Worm (Caenorhabditis elegans) whole organism, young adult: ENCODE data around the gene pals-37.

ENCODE experiments used
- D2030.7 ChIP-seq: fragments of 200-800 bp; sonication (Bioruptor generic); IDR thresholded peaks from 2 replicates; pipeline ENCODE4 v1.3.6; 2022; ENCODE audit warnings: missing genetic modification reagents, missing genetic modification characterization, missing compliant biosample characterization
- F10E7.11 ChIP-seq: sonication (generic microtip); optimal IDR thresholded peaks from 2 replicates; lab custom pipeline; 2017; ENCODE audit warnings: mild to moderate bottlenecking, missing genetic modification characterization, moderate library complexity, missing compliant biosample characterization
- F33H1.4 ChIP-seq: fragments of 200-800 bp; sonication (Bioruptor generic); IDR thresholded peaks from 2 replicates; pipeline ENCODE4 v1.3.6; 2022; ENCODE audit warnings: missing genetic modification reagents, missing genetic modification characterization, missing compliant biosample characterization
- F37B4.10 ChIP-seq: fragments of 200-800 bp; sonication (Bioruptor generic); IDR thresholded peaks from 2 replicates; pipeline ENCODE4 v1.3.6; 2022; ENCODE audit warnings: missing genetic modification characterization, missing compliant biosample characterization
- F57A8.1 ChIP-seq: fragments of 200-800 bp; sonication (Bioruptor generic); optimal IDR thresholded peaks from 2 replicates; lab custom pipeline; 2018; ENCODE audit warnings: mild to moderate bottlenecking, missing genetic modification characterization, moderate library complexity, missing compliant biosample characterization
- F57C9.4 ChIP-seq: sonication (generic microtip); optimal IDR thresholded peaks from 2 replicates; lab custom pipeline; 2017; ENCODE audit warnings: mild to moderate bottlenecking, missing genetic modification characterization, missing compliant biosample characterization
- K12H6.12 ChIP-seq: fragments of 200-800 bp; sonication (Bioruptor generic); optimal IDR thresholded peaks from 2 replicates; lab custom pipeline; 2018; ENCODE audit warnings: mild to moderate bottlenecking, missing genetic modification characterization, missing compliant biosample characterization
- Y67H2A.10 ChIP-seq: fragments of 200-800 bp; sonication (Bioruptor generic); conservative IDR thresholded peaks from 2 replicates; pipeline ENCODE4 v1.3.6; 2022; ENCODE audit warnings: missing genetic modification reagents, missing genetic modification characterization, missing compliant biosample characterization
- atf-7 ChIP-seq: sonication (generic microtip); optimal IDR thresholded peaks from 2 replicates; lab custom pipeline; 2017; ENCODE audit warnings: mild to moderate bottlenecking, missing genetic modification characterization, missing compliant biosample characterization
- athp-1 ChIP-seq: sonication (generic microtip); optimal IDR thresholded peaks from 2 replicates; lab custom pipeline; 2017; ENCODE audit warnings: mild to moderate bottlenecking, missing genetic modification characterization, missing compliant biosample characterization
- attf-3 ChIP-seq: fragments of 200-800 bp; sonication (Bioruptor generic); conservative IDR thresholded peaks from 2 replicates; pipeline ENCODE4 v1.3.6; 2022; ENCODE audit warnings: missing genetic modification reagents, missing genetic modification characterization, missing compliant biosample characterization
- bed-2 ChIP-seq: fragments of 200-800 bp; sonication (Bioruptor generic); IDR thresholded peaks from 2 replicates; pipeline ENCODE4 v1.3.6; 2022; ENCODE audit warnings: missing genetic modification reagents, missing genetic modification characterization, missing compliant biosample characterization
- cebp-1 ChIP-seq, 2 experiments: fragments of 200-800 bp in 1 of 2; sonication (Bioruptor generic) in 1 of 2; sonication (generic microtip) in 1 of 2; IDR thresholded peaks in 1 of 2; optimal IDR thresholded peaks in 1 of 2; 2 replicates each; pipeline versions ENCODE4 v1.3.6 to Lab custom; 2017 to 2022; ENCODE audit warnings: missing compliant biosample characterization in 2 of 2, missing genetic modification characterization in 2 of 2, mild to moderate bottlenecking in 1 of 2, missing genetic modification reagents in 1 of 2, moderate library complexity in 1 of 2
- ceh-100 ChIP-seq: fragments of 200-800 bp; sonication (Bioruptor generic); IDR thresholded peaks from 2 replicates; pipeline ENCODE4 v1.3.6; 2022; ENCODE audit warnings: missing genetic modification reagents, missing genetic modification characterization, missing compliant biosample characterization
- ceh-91 ChIP-seq: fragments of 200-800 bp; sonication (Bioruptor generic); IDR thresholded peaks from 2 replicates; pipeline ENCODE4 v1.3.6; 2022; ENCODE audit warnings: missing genetic modification reagents, missing genetic modification characterization, missing compliant biosample characterization
- chd-7 ChIP-seq: sonication (generic microtip); optimal IDR thresholded peaks from 2 replicates; lab custom pipeline; 2016; ENCODE audit warnings: mild to moderate bottlenecking, missing genetic modification characterization, moderate library complexity, missing compliant biosample characterization
- efl-1 ChIP-seq: fragments of 150-350 bp; optimal IDR thresholded peaks from 2 replicates; lab custom pipeline; 2014; ENCODE audit warnings: missing biosample characterization, missing genetic modification reagents, missing genetic modification characterization
- ets-4 ChIP-seq: fragments of 200-800 bp; sonication (Bioruptor generic); optimal IDR thresholded peaks from 2 replicates; lab custom pipeline; 2018; ENCODE audit warnings: mild to moderate bottlenecking, missing genetic modification characterization, missing compliant biosample characterization
- hmg-1.2 ChIP-seq: fragments of 200-800 bp; sonication (Bioruptor generic); IDR thresholded peaks from 2 replicates; pipeline ENCODE4 v1.3.6; 2022; ENCODE audit warnings: missing genetic modification reagents, missing genetic modification characterization, missing compliant biosample characterization
- hmg-20 ChIP-seq: fragments of 200-800 bp; sonication (Bioruptor generic); IDR thresholded peaks from 2 replicates; pipeline ENCODE4 v1.3.6; 2022; ENCODE audit warnings: missing genetic modification reagents, missing genetic modification characterization, missing compliant biosample characterization
- hsf-1 ChIP-seq: fragments of 200-800 bp; sonication (Bioruptor generic); IDR thresholded peaks from 2 replicates; pipeline ENCODE4 v1.3.6; 2022; ENCODE audit warnings: missing genetic modification reagents, missing genetic modification characterization, missing compliant biosample characterization
- let-526 ChIP-seq: fragments of 200-800 bp; sonication (Bioruptor generic); IDR thresholded peaks from 2 replicates; pipeline ENCODE4 v1.3.6; 2022; ENCODE audit warnings: missing genetic modification reagents, missing genetic modification characterization, missing compliant biosample characterization
- let-607 ChIP-seq, 2 experiments: fragments of 200-800 bp in 1 of 2; sonication (Bioruptor generic) in 1 of 2; sonication (generic microtip) in 1 of 2; optimal IDR thresholded peaks; 2 replicates each; lab custom pipeline; 2016 to 2018; ENCODE audit warnings: mild to moderate bottlenecking in 2 of 2, missing compliant biosample characterization in 2 of 2, missing genetic modification characterization in 2 of 2, moderate library complexity in 2 of 2, missing genotype in 1 of 2
- lsy-27 ChIP-seq: sonication (generic microtip); optimal IDR thresholded peaks from 2 replicates; lab custom pipeline; 2017; ENCODE audit warnings: missing genetic modification characterization, mild to moderate bottlenecking, missing compliant biosample characterization, antibody characterized with exemption, missing genotype, borderline replicate concordance; ENCODE audit not compliant: insufficient read depth
- madf-10 ChIP-seq: sonication (generic microtip); optimal IDR thresholded peaks from 2 replicates; lab custom pipeline; 2016; ENCODE audit warnings: mild to moderate bottlenecking, missing genetic modification characterization, missing compliant biosample characterization
- nhr-27 ChIP-seq: fragments of 200-800 bp; sonication (Bioruptor generic); optimal IDR thresholded peaks from 2 replicates; lab custom pipeline; 2018; ENCODE audit warnings: mild to moderate bottlenecking, missing genetic modification characterization, moderate library complexity, missing compliant biosample characterization
- nhr-80 ChIP-seq: sonication (generic microtip); optimal IDR thresholded peaks from 2 replicates; lab custom pipeline; 2016; ENCODE audit warnings: missing genetic modification characterization, missing compliant biosample characterization
- nhr-90 ChIP-seq: sonication (generic microtip); optimal IDR thresholded peaks from 2 replicates; lab custom pipeline; 2016; ENCODE audit warnings: missing genotype, mild to moderate bottlenecking, missing genetic modification characterization, missing compliant biosample characterization
- pbrm-1 ChIP-seq: fragments of 200-800 bp; sonication (Bioruptor generic); IDR thresholded peaks from 2 replicates; pipeline ENCODE4 v1.3.6; 2022; ENCODE audit warnings: missing genetic modification reagents, missing genetic modification characterization, missing compliant biosample characterization
- repo-1 ChIP-seq: sonication (generic microtip); optimal IDR thresholded peaks from 2 replicates; lab custom pipeline; 2017; ENCODE audit warnings: mild to moderate bottlenecking, missing genetic modification characterization, missing compliant biosample characterization
- snpc-3.4 ChIP-seq: sonication (generic microtip); optimal IDR thresholded peaks from 2 replicates; lab custom pipeline; 2017; ENCODE audit warnings: missing genetic modification characterization, mild to moderate bottlenecking, missing compliant biosample characterization, antibody characterized with exemption, moderate library complexity, missing genotype, missing genetic modification reagents
- snpc-4 ChIP-seq, 5 experiments: fragments of 150-350 bp in 1 of 5; sonication (generic microtip) in 4 of 5; optimal IDR thresholded peaks; 2 replicates each; lab custom pipeline; 2014 to 2018; ENCODE audit warnings: missing genetic modification characterization in 5 of 5, missing biosample characterization in 3 of 5, antibody characterized with exemption in 2 of 5, mild to moderate bottlenecking in 2 of 5, missing compliant biosample characterization in 2 of 5, missing genotype in 2 of 5, moderate library complexity in 2 of 5, missing genetic modification reagents in 1 of 5
- unc-130 ChIP-seq: sonication (generic microtip); optimal IDR thresholded peaks from 2 replicates; lab custom pipeline; 2016; ENCODE audit warnings: missing genetic modification reagents, missing genetic modification characterization, missing compliant biosample characterization
- unc-62 ChIP-seq: fragments of 150-350 bp; optimal IDR thresholded peaks from 2 replicates; lab custom pipeline; 2014; ENCODE audit warnings: missing biosample characterization, missing genetic modification reagents, missing genetic modification characterization
- zfh-2 ChIP-seq: fragments of 200-800 bp; sonication (Bioruptor generic); conservative IDR thresholded peaks from 2 replicates; pipeline ENCODE4 v1.3.6; 2022; ENCODE audit warnings: missing genetic modification reagents, missing genetic modification characterization, missing compliant biosample characterization
- zim-3 ChIP-seq: sonication (generic microtip); optimal IDR thresholded peaks from 2 replicates; lab custom pipeline; 2017; ENCODE audit warnings: mild to moderate bottlenecking, missing genetic modification characterization, moderate library complexity, missing compliant biosample characterization
- ztf-26 ChIP-seq: sonication (generic microtip); optimal IDR thresholded peaks from 2 replicates; lab custom pipeline; 2017; ENCODE audit warnings: missing genetic modification characterization, missing compliant biosample characterization

The pals-37 gene

DNA sequence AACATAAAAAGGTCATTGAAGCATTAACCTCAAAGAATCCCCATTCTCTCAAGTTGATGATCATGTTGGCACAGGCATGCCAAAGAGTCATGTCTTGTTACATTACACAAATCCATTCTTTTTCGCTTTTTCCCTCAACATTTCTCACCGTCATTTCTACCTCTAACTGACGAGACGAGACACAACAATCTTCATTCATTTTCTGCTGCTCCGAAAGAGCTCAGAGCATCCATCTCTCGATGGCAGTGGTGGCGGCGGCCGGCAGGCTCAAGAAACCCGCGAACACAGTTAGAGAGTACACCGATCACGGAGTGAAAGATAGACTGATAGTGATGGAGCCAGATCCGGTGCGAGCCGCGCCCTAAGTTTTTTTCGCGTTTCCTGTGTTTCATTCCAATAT lies 35.8 kb upstream of the pals-37 start:
- no peak for TF ChIP-seq snpc-3.4
- TF ChIP-seq repo-1 (tag; lab: Kevin White, UChicago): no peak
- peak; percentile 92 for TF ChIP-seq zfh-2 (GFP tag; lab: Robert Waterston, UW)
- TF ChIP-seq K12H6.12 (tag; lab: Kevin White, UChicago): peak; percentile 9
- TF ChIP-seq pbrm-1 (GFP tag; lab: Robert Waterston, UW): peak; percentile 38; the same call in 1 of the 2 replicates
- TF ChIP-seq ztf-26 (tag; lab: Kevin White, UChicago): no peak
- no peak for TF ChIP-seq F37B4.10 (GFP tag; lab: Robert Waterston, UW)
- TF ChIP-seq chd-7: peak; percentile 26
- peak; percentile 5 for TF ChIP-seq nhr-90
- TF ChIP-seq F57A8.1 (GFP tag; lab: Kevin White, UChicago): no peak
- peak; percentile 34 for TF ChIP-seq zim-3 (tag; lab: Kevin White, UChicago)
- TF ChIP-seq, all 124 proteins: peak for 6

DNA sequence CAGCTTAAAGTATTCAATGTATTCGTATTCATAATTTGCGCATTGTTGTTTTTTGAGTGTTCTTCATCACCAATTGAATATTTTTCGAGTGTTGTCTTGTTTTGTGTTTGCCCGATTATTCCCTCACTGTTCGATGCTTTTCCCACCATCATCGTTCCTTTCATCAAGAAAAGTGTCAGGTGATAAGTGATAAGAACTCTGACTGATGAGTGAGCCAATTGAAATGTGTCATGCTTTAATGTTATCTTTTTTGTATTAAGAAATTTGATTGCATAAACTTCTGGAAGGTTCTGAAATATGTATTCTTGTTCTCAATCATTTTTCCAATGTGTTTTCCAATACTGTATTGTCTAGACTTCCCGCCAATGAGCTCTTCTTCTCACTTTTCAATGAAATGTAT lies 34.0 kb upstream of the pals-37 start:
- no peak for TF ChIP-seq nhr-90
- TF ChIP-seq athp-1 (tag; lab: Kevin White, UChicago): no peak
- TF ChIP-seq ceh-100: no peak
- no peak for TF ChIP-seq D2030.7 (GFP tag; lab: Robert Waterston, UW)
- no peak for TF ChIP-seq unc-130 (GFP tag; lab: Kevin White, UChicago)
- no peak for TF ChIP-seq zfh-2 (GFP tag; lab: Robert Waterston, UW)
- no peak for TF ChIP-seq ets-4
- no peak for TF ChIP-seq atf-7
- TF ChIP-seq hmg-20 (GFP tag; lab: Robert Waterston, UW): no peak
- no peak for TF ChIP-seq attf-3 (GFP tag; lab: Robert Waterston, UW)
- TF ChIP-seq ceh-91 (GFP tag; lab: Robert Waterston, UW): no peak
- no peak for TF ChIP-seq madf-10 (tag; lab: Kevin White, UChicago)
- no peak for TF ChIP-seq bed-2 (GFP tag; lab: Robert Waterston, UW)
- TF ChIP-seq Y67H2A.10 (GFP tag; lab: Robert Waterston, UW): no peak
- no peak for TF ChIP-seq F33H1.4 (GFP tag; lab: Robert Waterston, UW)
- no peak for TF ChIP-seq efl-1 (GFP tag; lab: Kevin White, UChicago)
- peak in 1 of 2 experiments; percentile 6 for TF ChIP-seq let-607 (tag; optimal IDR thresholded peaks at IDR 0.05; lab: Kevin White, UChicago)
- no peak for TF ChIP-seq F10E7.11 (tag; lab: Kevin White, UChicago)
- no peak for TF ChIP-seq lsy-27 (tag; lab: Kevin White, UChicago)
- peak; percentile 25; the same call in 1 of the 2 replicates for TF ChIP-seq hsf-1 (GFP tag; lab: Robert Waterston, UW)
- no peak for TF ChIP-seq let-526 (GFP tag; lab: Robert Waterston, UW)
- no peak for TF ChIP-seq F57C9.4 (tag; lab: Kevin White, UChicago)
- peak; percentile 72 for TF ChIP-seq nhr-80 (tag; lab: Kevin White, UChicago)
- TF ChIP-seq unc-62 (GFP tag; lab: Kevin White, UChicago): no peak
- TF ChIP-seq snpc-4 (GFP tag; optimal IDR thresholded peaks at IDR 0.05; lab: Kevin White, UChicago): no peak
- TF ChIP-seq snpc-4 (tag; optimal IDR thresholded peaks at IDR 0.05; lab: Kevin White, UChicago): peak in 1 of 4 experiments; percentile 13
- no peak for TF ChIP-seq hmg-1.2 (GFP tag; lab: Robert Waterston, UW)
- TF ChIP-seq cebp-1 (GFP tag; IDR thresholded peaks at IDR 0.05; lab: Robert Waterston, UW): no peak
- TF ChIP-seq cebp-1 (tag; optimal IDR thresholded peaks at IDR 0.05; lab: Kevin White, UChicago): peak; percentile 57
- no peak for TF ChIP-seq nhr-27 (tag; lab: Kevin White, UChicago)
- no peak for TF ChIP-seq K12H6.12 (tag; lab: Kevin White, UChicago)
- TF ChIP-seq, all 124 proteins: peak for 5
